Worm (Caenorhabditis elegans) whole organism, L3 larva: ENCODE data around the gene C18A11.4.

Source experiments
- nfya-1 ChIP-seq: sonication (generic microtip); optimal IDR thresholded peaks from 2 replicates; lab custom pipeline; 2017; ENCODE audit warnings: missing genetic modification characterization, mild to moderate bottlenecking, missing compliant biosample characterization, antibody characterized with exemption, moderate library complexity; ENCODE audit not compliant: insufficient read depth
- pha-4 ChIP-seq: fragments of 150-350 bp; optimal IDR thresholded peaks from 2 replicates; lab custom pipeline; 2014; ENCODE audit warnings: missing biosample characterization, missing genetic modification reagents, missing genetic modification characterization
- sea-2 ChIP-seq: fragments of 150-350 bp; sonication (generic microtip); optimal IDR thresholded peaks from 4 replicates; lab custom pipeline; 2014; ENCODE audit warnings: missing biosample characterization, missing genetic modification reagents, missing genetic modification characterization
- snpc-4 ChIP-seq: fragments of 150-350 bp; optimal IDR thresholded peaks from 2 replicates; lab custom pipeline; 2014; ENCODE audit warnings: missing biosample characterization, missing genetic modification characterization
- unc-39 ChIP-seq: sonication (generic microtip); optimal IDR thresholded peaks from 4 replicates; lab custom pipeline; 2017; ENCODE audit warnings: missing biosample characterization, missing genetic modification characterization
- zag-1 ChIP-seq: fragments of 150-350 bp; optimal IDR thresholded peaks from 2 replicates; lab custom pipeline; 2014; ENCODE audit warnings: missing biosample characterization, missing genetic modification characterization

DNA sequence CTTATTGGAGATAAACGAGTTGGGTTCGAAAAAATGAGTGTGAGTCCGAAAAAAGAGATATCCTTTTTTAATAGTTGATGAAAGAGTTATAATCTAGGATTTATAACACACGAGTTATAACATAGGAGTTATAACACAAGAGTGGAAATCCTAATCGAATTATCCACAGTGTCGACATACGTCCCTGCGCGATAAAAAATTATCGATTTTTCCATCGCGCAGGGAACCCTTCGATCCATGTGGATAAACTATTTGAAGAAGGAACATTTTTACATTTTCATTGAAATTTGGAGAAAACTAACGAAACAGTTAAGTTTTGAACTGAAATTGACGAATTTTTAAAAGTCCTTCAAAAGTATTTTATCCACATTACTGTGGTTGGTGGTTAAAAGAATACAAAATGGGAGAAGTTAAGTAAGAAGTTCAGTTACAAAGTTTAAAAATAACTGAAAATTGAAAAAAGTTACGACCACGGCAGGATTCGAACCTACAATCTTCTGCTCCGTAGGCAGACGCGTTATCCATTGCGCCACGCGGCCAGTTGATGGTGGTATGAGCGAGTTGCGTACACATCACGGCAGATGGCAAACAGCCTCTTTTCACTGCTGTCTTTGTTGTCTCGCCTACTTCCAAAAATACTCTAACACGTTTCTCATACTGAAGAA is 9.0 kb upstream of the C18A11.4 start:
- TF ChIP-seq sea-2 (GFP tag; lab: Kevin White, UChicago) (no peak), pha-4 (tag; lab: Kevin White, UChicago) (peak; percentile 96), snpc-4 (tag; lab: Kevin White, UChicago) (peak; percentile 96), nfya-1 (tag; lab: Kevin White, UChicago) (peak; percentile 96), unc-39 (tag; lab: Kevin White, UChicago) (no peak), zag-1 (tag; lab: Kevin White, UChicago) (peak; percentile 94)
